Worm (Caenorhabditis elegans): Measurements from ENCODE around the gene rps-22.

The rps-22 gene

ce11 chrIII:1923419-1924318 lies 26.7 kb upstream of the rps-22 start:
- TF ChIP-seq crh-2 (tag; optimal IDR thresholded peaks at IDR 0.05) (peak; percentile 85), nhr-6 (tag; optimal IDR thresholded peaks at IDR 0.05) (peak; percentile 65), snpc-4 (tag; optimal IDR thresholded peaks at IDR 0.05) (no peak), unc-39 (tag; optimal IDR thresholded peaks at IDR 0.05) (no peak), nhr-12 (tag; optimal IDR thresholded peaks at IDR 0.05) (no peak), ztf-4 (tag; optimal IDR thresholded peaks at IDR 0.05) (peak; percentile 77), nhr-129 (tag; optimal IDR thresholded peaks at IDR 0.05) (peak; percentile 90), elt-1 (tag; optimal IDR thresholded peaks at IDR 0.05) (no peak), F13H6.1 (tag; optimal IDR thresholded peaks at IDR 0.05) (peak; percentile 99), dmd-4 (tag; optimal IDR thresholded peaks at IDR 0.05) (no peak), Y55F3AM.14 (GFP tag; optimal IDR thresholded peaks at IDR 0.05) (peak; percentile 99), mab-5 (tag; optimal IDR thresholded peaks at IDR 0.05) (peak; percentile 94), aly-2 (tag; optimal IDR thresholded peaks at IDR 0.05) (no peak), ceh-82 (tag; optimal IDR thresholded peaks at IDR 0.05) (peak; percentile 64), ztf-11 (tag; optimal IDR thresholded peaks at IDR 0.05) (peak; percentile 39), lsy-2 (tag; optimal IDR thresholded peaks at IDR 0.05) (peak in 1 of 2 experiments; percentile 88), ZK546.5 (tag; optimal IDR thresholded peaks at IDR 0.05) (no peak), R02D3.7 (tag; optimal IDR thresholded peaks at IDR 0.05) (no peak), nhr-21 (tag; optimal IDR thresholded peaks at IDR 0.05) (peak; percentile 96), unc-55 (GFP tag; optimal IDR thresholded peaks at IDR 0.05) (peak; percentile 74), C34F6.9 (tag; optimal IDR thresholded peaks at IDR 0.05) (peak; percentile 68), nhr-77 (tag; optimal IDR thresholded peaks at IDR 0.05) (peak; percentile 21), ztf-1 (GFP tag; conservative IDR thresholded peaks at IDR 0.05) (no peak), mbf-1 (tag; optimal IDR thresholded peaks at IDR 0.05) (no peak), mdl-1 (tag; optimal IDR thresholded peaks at IDR 0.05) (peak; percentile 85 to 93), lin-11 (tag; optimal IDR thresholded peaks at IDR 0.05) (peak; percentile 73), egl-27 (tag; optimal IDR thresholded peaks at IDR 0.05) (peak; percentile 97), lin-39 (tag; optimal IDR thresholded peaks at IDR 0.05) (no peak), alr-1 (tag; optimal IDR thresholded peaks at IDR 0.05) (no peak), elt-3 (tag; optimal IDR thresholded peaks at IDR 0.05) (no peak), zag-1 (tag; optimal IDR thresholded peaks at IDR 0.05) (peak; percentile 85), sma-9 (GFP tag; optimal IDR thresholded peaks at IDR 0.05) (peak; percentile 100), sma-9 (tag; optimal IDR thresholded peaks at IDR 0.05) (peak; percentile 52), blmp-1 (tag; optimal IDR thresholded peaks at IDR 0.05; ENCODE audit: insufficient read depth) (peak; percentile 86), nhr-23 (tag; optimal IDR thresholded peaks at IDR 0.05) (no peak), skn-1 (tag; optimal IDR thresholded peaks at IDR 0.05) (no peak), unc-62 (GFP tag; optimal IDR thresholded peaks at IDR 0.05) (peak; percentile 78), sem-4 (tag; optimal IDR thresholded peaks at IDR 0.05) (peak; percentile 95), nhr-25 (tag; optimal IDR thresholded peaks at IDR 0.05) (peak; percentile 96), lin-13 (GFP tag; optimal IDR thresholded peaks at IDR 0.05) (peak; percentile 81), fos-1 (tag; optimal IDR thresholded peaks at IDR 0.05) (peak; percentile 71), gmeb-1 (tag; optimal IDR thresholded peaks at IDR 0.05) (peak; percentile 66), ama-1 (optimal IDR thresholded peaks at IDR 0.05) (no peak), nhr-11 (tag; optimal IDR thresholded peaks at IDR 0.05) (no peak), ceh-16 (tag; optimal IDR thresholded peaks at IDR 0.05) (peak; percentile 94), peb-1 (tag; optimal IDR thresholded peaks at IDR 0.05) (no peak), sma-3 (GFP tag; optimal IDR thresholded peaks at IDR 0.05) (peak; percentile 91), nhr-10 (tag; optimal IDR thresholded peaks at IDR 0.05) (no peak), nhr-237 (tag; optimal IDR thresholded peaks at IDR 0.05) (peak; percentile 6)

All from whole organism, L2 larva.